Worm (Caenorhabditis elegans) whole organism, young adult: Measurements from ENCODE around the gene Y17D7C.6.

ENCODE experiments used
- B0261.1 ChIP-seq: sonication (generic microtip); optimal IDR thresholded peaks from 2 replicates; lab custom pipeline; 2016; ENCODE audit warnings: mild to moderate bottlenecking, missing genetic modification characterization, moderate library complexity, missing compliant biosample characterization
- F57A8.1 ChIP-seq: fragments of 200-800 bp; sonication (Bioruptor generic); optimal IDR thresholded peaks from 2 replicates; lab custom pipeline; 2018; ENCODE audit warnings: mild to moderate bottlenecking, missing genetic modification characterization, moderate library complexity, missing compliant biosample characterization
- Y79H2A.3 ChIP-seq: fragments of 200-800 bp; sonication (Bioruptor generic); conservative IDR thresholded peaks from 2 replicates; pipeline ENCODE4 v1.3.6; 2022; ENCODE audit warnings: missing genetic modification reagents, missing genetic modification characterization, missing compliant biosample characterization
- dpl-1 ChIP-seq: fragments of 150-350 bp; optimal IDR thresholded peaks from 2 replicates; lab custom pipeline; 2014; ENCODE audit warnings: missing biosample characterization, missing genetic modification reagents, missing genetic modification characterization
- efl-1 ChIP-seq: fragments of 150-350 bp; optimal IDR thresholded peaks from 2 replicates; lab custom pipeline; 2014; ENCODE audit warnings: missing biosample characterization, missing genetic modification reagents, missing genetic modification characterization
- mxl-1 ChIP-seq: sonication (generic microtip); optimal IDR thresholded peaks from 2 replicates; lab custom pipeline; 2016; ENCODE audit warnings: missing genetic modification characterization, missing compliant biosample characterization
- rpc-1 ChIP-seq, 2 experiments: fragments of 150-350 bp in 1 of 2; sonication (generic microtip) in 1 of 2; optimal IDR thresholded peaks; 2 replicates each; lab custom pipeline; 2014 to 2018; ENCODE audit warnings: missing biosample characterization in 1 of 2, missing genetic modification characterization in 1 of 2, missing genetic modification reagents in 1 of 2, missing genotype in 1 of 2
- snpc-4 ChIP-seq, 5 experiments: fragments of 150-350 bp in 1 of 5; sonication (generic microtip) in 4 of 5; optimal IDR thresholded peaks; 2 replicates each; lab custom pipeline; 2014 to 2018; ENCODE audit warnings: missing genetic modification characterization in 5 of 5, missing biosample characterization in 3 of 5, antibody characterized with exemption in 2 of 5, mild to moderate bottlenecking in 2 of 5, missing compliant biosample characterization in 2 of 5, missing genotype in 2 of 5, moderate library complexity in 2 of 5, missing genetic modification reagents in 1 of 5
- unc-62 ChIP-seq: fragments of 150-350 bp; optimal IDR thresholded peaks from 2 replicates; lab custom pipeline; 2014; ENCODE audit warnings: missing biosample characterization, missing genetic modification reagents, missing genetic modification characterization
- ztf-25 ChIP-seq: fragments of 200-800 bp; sonication (Bioruptor generic); IDR thresholded peaks from 2 replicates; pipeline ENCODE4 v1.3.6; 2022; ENCODE audit warnings: missing genetic modification reagents, missing genetic modification characterization, missing compliant biosample characterization
- ztf-26 ChIP-seq: sonication (generic microtip); optimal IDR thresholded peaks from 2 replicates; lab custom pipeline; 2017; ENCODE audit warnings: missing genetic modification characterization, missing compliant biosample characterization

DNA sequence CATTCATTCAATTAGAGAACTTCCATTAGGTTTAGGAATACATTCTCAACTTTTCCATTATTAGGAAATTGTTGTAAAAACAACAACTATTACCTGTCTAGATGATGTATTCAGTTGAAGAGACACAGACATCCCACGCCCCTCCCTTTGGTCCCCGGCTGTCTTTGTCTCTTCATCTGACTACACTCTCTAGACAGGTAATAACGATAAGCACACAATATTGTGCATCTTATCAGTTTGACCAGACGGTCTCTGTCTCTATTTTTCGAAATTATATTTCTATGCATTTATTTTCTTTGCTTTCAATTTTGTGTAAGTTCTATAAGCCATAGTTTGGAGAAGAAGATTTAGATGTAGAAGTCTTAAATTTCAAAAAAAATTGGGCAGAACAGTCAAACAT lies 8.3 kb upstream of the Y17D7C.6 start, which contains the start of gene Y69H2.9:
- TF ChIP-seq ztf-26: no peak
- TF ChIP-seq rpc-1 (optimal IDR thresholded peaks at IDR 0.05; lab: Kevin White, UChicago): no peak
- TF ChIP-seq rpc-1 (tag; optimal IDR thresholded peaks at IDR 0.05; lab: Kevin White, UChicago): no peak
- no peak for TF ChIP-seq efl-1
- TF ChIP-seq snpc-4 (GFP tag; optimal IDR thresholded peaks at IDR 0.05; lab: Kevin White, UChicago): no peak
- TF ChIP-seq snpc-4 (tag; optimal IDR thresholded peaks at IDR 0.05; lab: Kevin White, UChicago): no peak
- TF ChIP-seq F57A8.1 (GFP tag; lab: Kevin White, UChicago): no peak
- no peak for TF ChIP-seq mxl-1 (tag; lab: Kevin White, UChicago)
- no peak for TF ChIP-seq Y79H2A.3 (GFP tag; lab: Robert Waterston, UW)
- no peak for TF ChIP-seq ztf-25
- TF ChIP-seq dpl-1: no peak
- no peak for TF ChIP-seq B0261.1
- no peak for TF ChIP-seq unc-62 (GFP tag; lab: Kevin White, UChicago)
